Fruit fly (Drosophila melanogaster) whole organism, adult: ENCODE data around the gene CG4022.
A peak's percentile ranks its signal among the peaks of the same experiment; 100 is the strongest.

Experiments used
- CG11617 ChIP-seq: fragments of 200-800 bp; sonication (Bioruptor generic); optimal IDR thresholded peaks from 2 replicates; lab custom pipeline; 2017; ENCODE audit warnings: mild to moderate bottlenecking, missing biosample characterization, missing genetic modification reagents, missing genetic modification characterization
- CG12768 ChIP-seq: fragments of 200-800 bp; sonication (Bioruptor generic); optimal IDR thresholded peaks from 2 replicates; lab custom pipeline; 2017; ENCODE audit warnings: missing biosample characterization, missing genetic modification characterization, mild to moderate bottlenecking, moderate library complexity, missing genetic modification reagents
- CG14711 ChIP-seq: fragments of 200-800 bp; sonication (Bioruptor generic); optimal IDR thresholded peaks from 2 replicates; lab custom pipeline; 2018; ENCODE audit warnings: missing biosample characterization, mild to moderate bottlenecking, missing genetic modification characterization, moderate library complexity
- CG1620 ChIP-seq: fragments of 200-800 bp; sonication (Bioruptor generic); optimal IDR thresholded peaks from 2 replicates; lab custom pipeline; 2016; ENCODE audit warnings: missing biosample characterization, missing genetic modification characterization
- CG33017 ChIP-seq: fragments of 200-800 bp; sonication (Bioruptor generic); optimal IDR thresholded peaks from 2 replicates; lab custom pipeline; 2018; ENCODE audit warnings: missing biosample characterization, mild to moderate bottlenecking, missing genetic modification characterization, moderate library complexity
- CG5204 ChIP-seq: fragments of 200-800 bp; sonication (Bioruptor generic); optimal IDR thresholded peaks from 2 replicates; lab custom pipeline; 2016; ENCODE audit warnings: missing biosample characterization, missing genetic modification characterization
- CG7045 ChIP-seq: fragments of 200-800 bp; sonication (Bioruptor generic); optimal IDR thresholded peaks from 2 replicates; lab custom pipeline; 2017; ENCODE audit warnings: missing biosample characterization, mild to moderate bottlenecking, missing genetic modification characterization
- CG7101 ChIP-seq: fragments of 200-800 bp; sonication (Bioruptor generic); optimal IDR thresholded peaks from 2 replicates; lab custom pipeline; 2018; ENCODE audit warnings: missing biosample characterization, mild to moderate bottlenecking, missing genetic modification characterization, moderate library complexity
- Clk ChIP-seq: fragments of 200-800 bp; sonication (Bioruptor generic); optimal IDR thresholded peaks from 2 replicates; lab custom pipeline; 2017; ENCODE audit warnings: missing biosample characterization, missing genetic modification characterization
- Crg-1 ChIP-seq: fragments of 200-800 bp; sonication (Bioruptor generic); optimal IDR thresholded peaks from 2 replicates; lab custom pipeline; 2016; ENCODE audit warnings: missing biosample characterization, missing genetic modification characterization
- Hr96 ChIP-seq: fragments of 200-800 bp; sonication (Bioruptor generic); optimal IDR thresholded peaks from 2 replicates; lab custom pipeline; 2016; ENCODE audit warnings: missing biosample characterization, missing genetic modification characterization
- Mnt ChIP-seq: fragments of 200-800 bp; sonication (Bioruptor generic); optimal IDR thresholded peaks from 2 replicates; lab custom pipeline; 2016; ENCODE audit warnings: missing biosample characterization, mild to moderate bottlenecking, missing genetic modification characterization
- bab1 ChIP-seq: fragments of 200-800 bp; sonication (Bioruptor generic); optimal IDR thresholded peaks from 3 replicates; lab custom pipeline; 2019; ENCODE audit warnings: missing biosample characterization, mild to moderate bottlenecking, missing genetic modification characterization, moderate library complexity
- cic ChIP-seq: fragments of 200-800 bp; sonication (Bioruptor generic); optimal IDR thresholded peaks from 2 replicates; lab custom pipeline; 2017; ENCODE audit warnings: missing biosample characterization, mild to moderate bottlenecking, missing genetic modification characterization, moderate library complexity
- cnc ChIP-seq, 2 experiments: fragments of >200 bp; optimal IDR thresholded peaks; 2 replicates each; lab custom pipeline; 2017
- kay ChIP-seq: fragments of 200-800 bp; sonication (Bioruptor generic); peaks from one replicate; lab custom pipeline; 2016; ENCODE audit warnings: missing biosample characterization, missing genetic modification characterization, borderline replicate concordance
- ovo ChIP-seq: fragments of 200-800 bp; sonication (Bioruptor generic); optimal IDR thresholded peaks from 2 replicates; lab custom pipeline; 2016; ENCODE audit warnings: missing biosample characterization, missing genetic modification characterization
- pad ChIP-seq: fragments of 200-800 bp; sonication (Bioruptor generic); optimal IDR thresholded peaks from 3 replicates; lab custom pipeline; 2017; ENCODE audit warnings: missing biosample characterization, missing genetic modification characterization, mild to moderate bottlenecking, moderate library complexity, missing genetic modification reagents
- tj ChIP-seq: fragments of 200-800 bp; sonication (Bioruptor generic); optimal IDR thresholded peaks from 3 replicates; lab custom pipeline; 2017; ENCODE audit warnings: missing biosample characterization, mild to moderate bottlenecking, missing genetic modification characterization, moderate library complexity
- toe ChIP-seq: fragments of 200-800 bp; sonication (Bioruptor generic); optimal IDR thresholded peaks from 2 replicates; lab custom pipeline; 2016; ENCODE audit warnings: missing biosample characterization, missing genetic modification characterization

CG4022 gene

dm6 chr3L:9452422-9452821 lies 41.8 kb upstream of the CG4022 start:
- TF ChIP-seq cic (GFP tag; lab: Kevin White, UChicago): peak; percentile 92
- TF ChIP-seq Hr96: no peak
- no peak for TF ChIP-seq Mnt (GFP tag; lab: Kevin White, UChicago)
- no peak for TF ChIP-seq CG7101
- TF ChIP-seq CG12768 (GFP tag; lab: Kevin White, UChicago): peak; percentile 9
- no peak for TF ChIP-seq bab1 (GFP tag; lab: Kevin White, UChicago)
- no peak for TF ChIP-seq pad (GFP tag; lab: Kevin White, UChicago)

- TF ChIP-seq CG7101: peak; percentile 86
- TF ChIP-seq cic (GFP tag; lab: Kevin White, UChicago): peak; percentile 63
- TF ChIP-seq CG33017 (tag; lab: Kevin White, UChicago): peak; percentile 68
- no peak for TF ChIP-seq Hr96
- TF ChIP-seq Crg-1 (GFP tag; lab: Kevin White, UChicago): peak; percentile 44
- no peak for TF ChIP-seq ovo
- TF ChIP-seq CG1620 (GFP tag; lab: Kevin White, UChicago): peak; percentile 72
- no peak for TF ChIP-seq kay (GFP tag; lab: Kevin White, UChicago)
- peak; percentile 99 for TF ChIP-seq CG14711 (tag; lab: Kevin White, UChicago)
- peak; percentile 84 for TF ChIP-seq bab1 (GFP tag; lab: Kevin White, UChicago)
- peak; percentile 87 for TF ChIP-seq CG12768 (GFP tag; lab: Kevin White, UChicago)
- peak; percentile 71 for TF ChIP-seq CG11617 (GFP tag; lab: Kevin White, UChicago)
- no peak for TF ChIP-seq CG5204
- TF ChIP-seq Clk (GFP tag; lab: Kevin White, UChicago): peak; percentile 32
- peak; percentile 12 for TF ChIP-seq tj (GFP tag; lab: Kevin White, UChicago)
- TF ChIP-seq CG7045 (GFP tag; lab: Kevin White, UChicago): peak; percentile 75
- peak; percentile 69 for TF ChIP-seq pad (GFP tag; lab: Kevin White, UChicago)
- TF ChIP-seq toe (GFP tag; lab: Kevin White, UChicago): peak; percentile 84
- TF ChIP-seq cnc (optimal IDR thresholded peaks at IDR 0.05; lab: Kevin White, UChicago): no peak
- TF ChIP-seq Mnt (GFP tag; lab: Kevin White, UChicago): peak; percentile 77
Observed at dm6 chr3L:9451522-9452118, 41.0 kb upstream of the CG4022 start, which contains the start of the genes CG3448 and ghi. Gene CG3448 (minus strand): TSS chr3L:9451572. Gene ghi (plus strand): TSS chr3L:9451876.

dm6 chr3L:9447239-9447777 lies 36.7 kb upstream of the CG4022 start:
- TF ChIP-seq Crg-1 (GFP tag; lab: Kevin White, UChicago): no peak
- TF ChIP-seq Mnt (GFP tag; lab: Kevin White, UChicago): peak; percentile 12
- TF ChIP-seq toe (GFP tag; lab: Kevin White, UChicago): no peak
- peak; percentile 55 for TF ChIP-seq tj (GFP tag; lab: Kevin White, UChicago)
- TF ChIP-seq CG33017 (tag; lab: Kevin White, UChicago): peak; percentile 55
- TF ChIP-seq Hr96: no peak
- TF ChIP-seq kay (GFP tag; lab: Kevin White, UChicago): peak; percentile 99
- no peak for TF ChIP-seq CG12768 (GFP tag; lab: Kevin White, UChicago)
- no peak for TF ChIP-seq CG1620 (GFP tag; lab: Kevin White, UChicago)
- no peak for TF ChIP-seq CG7045 (GFP tag; lab: Kevin White, UChicago)
- TF ChIP-seq cnc (optimal IDR thresholded peaks at IDR 0.05; lab: Kevin White, UChicago): no peak
- TF ChIP-seq CG7101: no peak
- no peak for TF ChIP-seq pad (GFP tag; lab: Kevin White, UChicago)
- TF ChIP-seq CG14711 (tag; lab: Kevin White, UChicago): peak; percentile 84
- no peak for TF ChIP-seq Clk (GFP tag; lab: Kevin White, UChicago)
- no peak for TF ChIP-seq CG11617 (GFP tag; lab: Kevin White, UChicago)
- no peak for TF ChIP-seq bab1 (GFP tag; lab: Kevin White, UChicago)
- no peak for TF ChIP-seq ovo
- TF ChIP-seq cic (GFP tag; lab: Kevin White, UChicago): peak; percentile 59
- no peak for TF ChIP-seq CG5204

DNA sequence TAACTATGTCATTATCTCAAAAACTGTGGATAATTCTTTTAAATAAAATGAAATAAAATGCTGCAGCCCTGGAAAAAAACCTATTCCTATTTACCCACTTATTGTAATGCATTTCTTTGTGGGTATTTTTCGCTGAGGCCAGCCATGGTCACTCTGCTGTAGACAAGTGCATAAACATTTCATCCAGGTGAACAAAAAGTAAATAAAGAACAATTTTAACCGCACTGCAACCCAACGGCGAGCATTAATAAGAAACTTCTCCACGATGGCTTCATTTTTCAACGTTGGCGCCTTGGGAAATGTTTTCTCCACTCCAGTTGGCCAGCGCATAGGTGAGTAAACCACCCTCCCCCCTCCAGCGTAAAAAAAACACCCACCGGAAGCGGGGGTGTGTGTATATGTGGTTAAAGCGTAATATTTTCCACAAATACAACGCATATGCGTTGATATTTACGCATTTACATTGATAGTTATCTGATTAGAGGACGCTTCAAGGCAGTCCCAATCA lies 36.2 kb upstream of the CG4022 start, which contains the start of gene CG3529:
Gene CG3529 (plus strand): TSS at position 134 of the 508 bp plus-strand sequence.
- peak; percentile 37 for TF ChIP-seq CG12768 (GFP tag; lab: Kevin White, UChicago)
- TF ChIP-seq CG33017 (tag; lab: Kevin White, UChicago): peak; percentile 29
- no peak for TF ChIP-seq CG7045 (GFP tag; lab: Kevin White, UChicago)
- TF ChIP-seq CG14711 (tag; lab: Kevin White, UChicago): peak; percentile 45
- TF ChIP-seq pad (GFP tag; lab: Kevin White, UChicago): peak; percentile 35
- no peak for TF ChIP-seq cnc (optimal IDR thresholded peaks at IDR 0.05; lab: Kevin White, UChicago)
- no peak for TF ChIP-seq kay (GFP tag; lab: Kevin White, UChicago)
- peak; percentile 42 for TF ChIP-seq bab1 (GFP tag; lab: Kevin White, UChicago)
- TF ChIP-seq CG11617 (GFP tag; lab: Kevin White, UChicago): peak; percentile 42
- peak; percentile 36 for TF ChIP-seq cic (GFP tag; lab: Kevin White, UChicago)
- TF ChIP-seq Crg-1 (GFP tag; lab: Kevin White, UChicago): peak; percentile 34
- peak; percentile 30 for TF ChIP-seq CG7101
- no peak for TF ChIP-seq Clk (GFP tag; lab: Kevin White, UChicago)
- TF ChIP-seq Hr96: peak; percentile 43
- peak; percentile 31 for TF ChIP-seq ovo
- TF ChIP-seq Mnt (GFP tag; lab: Kevin White, UChicago): peak; percentile 51
- no peak for TF ChIP-seq tj (GFP tag; lab: Kevin White, UChicago)
- TF ChIP-seq toe (GFP tag; lab: Kevin White, UChicago): peak; percentile 57
- no peak for TF ChIP-seq CG1620 (GFP tag; lab: Kevin White, UChicago)
- TF ChIP-seq CG5204: no peak
